Worm (Caenorhabditis elegans): ENCODE data around the gene F18E9.1.

F18E9.1 gene

DNA sequence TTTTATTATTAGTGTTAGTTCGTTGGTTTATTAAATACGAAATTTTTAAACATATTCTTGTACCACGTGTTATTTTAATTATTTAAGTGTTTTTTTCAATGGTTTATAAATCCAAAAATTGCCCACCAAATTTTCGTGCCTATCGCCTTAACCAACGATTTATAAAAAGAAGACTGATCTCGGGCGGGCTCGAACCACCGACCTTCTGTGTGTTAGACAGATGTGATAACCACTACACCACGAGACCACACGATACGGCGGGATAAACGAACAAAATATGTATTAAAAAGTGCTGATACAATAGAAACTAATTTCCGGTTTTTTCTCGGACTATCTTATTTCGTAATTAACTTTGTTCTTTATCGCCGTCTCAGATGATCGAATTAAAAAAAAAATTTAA, 49.2 kb downstream of the F18E9.1 start:
- peak; percentile 18 for TF ChIP-seq C38D4.7 (GFP tag; optimal IDR thresholded peaks at IDR 0.05)
- TF ChIP-seq K02D7.2 (tag; optimal IDR thresholded peaks at IDR 0.05): no peak
- TF ChIP-seq ceh-30 (tag; optimal IDR thresholded peaks at IDR 0.05): no peak
- TF ChIP-seq che-1 (tag; optimal IDR thresholded peaks at IDR 0.05): peak; percentile 31
- peak; percentile 0 for TF ChIP-seq elt-2 (tag; optimal IDR thresholded peaks at IDR 0.05)

Data from whole organism, late embryonic.